Fruit fly (Drosophila melanogaster) whole organism, embryonic: ENCODE data around the gene CG17028.

Experiments used
- Abd-B ChIP-seq: fragments of 200-800 bp; sonication (Bioruptor generic); optimal IDR thresholded peaks from 2 replicates; lab custom pipeline; 2018; ENCODE audit warnings: missing biosample characterization, mild to moderate bottlenecking, missing genetic modification characterization, moderate library complexity
- B-H1 ChIP-seq: fragments of 200-800 bp; sonication (Bioruptor generic); IDR thresholded peaks from 3 replicates; pipeline ENCODE4 v1.3.6; 2022; ENCODE audit warnings: missing biosample characterization, missing genetic modification characterization
- CG10209 ChIP-seq: fragments of 200-800 bp; sonication (Bioruptor generic); optimal IDR thresholded peaks from 3 replicates; lab custom pipeline; 2017; ENCODE audit warnings: missing biosample characterization, mild to moderate bottlenecking, missing genetic modification characterization, missing genetic modification reagents
- CG10462 ChIP-seq: fragments of 200-800 bp; sonication (Bioruptor generic); optimal IDR thresholded peaks from 2 replicates; lab custom pipeline; 2016; ENCODE audit warnings: missing biosample characterization, missing genetic modification characterization
- CG13894 ChIP-seq: fragments of 200-800 bp; sonication (Bioruptor generic); optimal IDR thresholded peaks from 3 replicates; lab custom pipeline; 2018; ENCODE audit warnings: missing biosample characterization, mild to moderate bottlenecking, missing genetic modification characterization, moderate library complexity
- CG17328 ChIP-seq: fragments of 200-800 bp; sonication (Bioruptor generic); IDR thresholded peaks from 2 replicates; pipeline ENCODE4 v1.3.6; 2022; ENCODE audit warnings: missing biosample characterization, missing genetic modification characterization
- CG18619 ChIP-seq: fragments of 200-800 bp; sonication (Bioruptor generic); optimal IDR thresholded peaks from 3 replicates; lab custom pipeline; 2017; ENCODE audit warnings: missing biosample characterization, mild to moderate bottlenecking, missing genetic modification characterization
- CG2202 ChIP-seq: fragments of 200-800 bp; sonication (Bioruptor generic); optimal IDR thresholded peaks from 2 replicates; lab custom pipeline; 2018; ENCODE audit warnings: missing biosample characterization, mild to moderate bottlenecking, missing genetic modification characterization
- CG2678 ChIP-seq: fragments of 200-800 bp; sonication (Bioruptor generic); optimal IDR thresholded peaks from 3 replicates; lab custom pipeline; 2019; ENCODE audit warnings: missing biosample characterization, mild to moderate bottlenecking, missing genetic modification characterization, moderate library complexity
- CG2712 ChIP-seq: fragments of 200-800 bp; optimal IDR thresholded peaks from 3 replicates; lab custom pipeline; 2019; ENCODE audit warnings: missing biosample characterization, mild to moderate bottlenecking, missing genetic modification characterization, moderate library complexity
- CG34376 ChIP-seq: fragments of 200-800 bp; sonication (Bioruptor generic); optimal IDR thresholded peaks from 2 replicates; lab custom pipeline; 2018; ENCODE audit warnings: missing biosample characterization, mild to moderate bottlenecking, missing genetic modification characterization
- CG3838 ChIP-seq: fragments of 200-800 bp; sonication (Bioruptor generic); optimal IDR thresholded peaks from 3 replicates; lab custom pipeline; 2016; ENCODE audit warnings: missing biosample characterization, missing genetic modification characterization
- CG3995 ChIP-seq: fragments of 200-800 bp; sonication (Bioruptor generic); optimal IDR thresholded peaks from 3 replicates; lab custom pipeline; 2016; ENCODE audit warnings: missing biosample characterization, missing genetic modification characterization
- CG4328 ChIP-seq: fragments of 200-800 bp; sonication (Bioruptor generic); optimal IDR thresholded peaks from 3 replicates; lab custom pipeline; 2017; ENCODE audit warnings: missing biosample characterization, missing genetic modification reagents, missing genetic modification characterization
- CG4424 ChIP-seq: fragments of 200-800 bp; sonication (Bioruptor generic); optimal IDR thresholded peaks from 3 replicates; lab custom pipeline; 2016; ENCODE audit warnings: missing biosample characterization, missing genetic modification characterization
- CG8281 ChIP-seq: fragments of 200-800 bp; sonication (Bioruptor generic); optimal IDR thresholded peaks from 2 replicates; lab custom pipeline; 2018; ENCODE audit warnings: missing biosample characterization, mild to moderate bottlenecking, missing genetic modification characterization, moderate library complexity
- CG8478 ChIP-seq: fragments of >200 bp; optimal IDR thresholded peaks from 2 replicates; lab custom pipeline; 2018
- D ChIP-seq, 2 experiments: fragments of 200-800 bp in 1 of 2; fragments of >200 bp in 1 of 2; sonication (Bioruptor generic) in 1 of 2; optimal IDR thresholded peaks; 2 replicates in 1 of 2; 3 replicates in 1 of 2; lab custom pipeline; 2017; ENCODE audit warnings: mild to moderate bottlenecking in 1 of 2, missing biosample characterization in 1 of 2, missing genetic modification characterization in 1 of 2, missing genetic modification reagents in 1 of 2
- D19A ChIP-seq: fragments of 200-800 bp; optimal IDR thresholded peaks from 3 replicates; lab custom pipeline; 2019; ENCODE audit warnings: missing biosample characterization, mild to moderate bottlenecking, missing genetic modification characterization, moderate library complexity
- Dbx ChIP-seq: fragments of 200-800 bp; sonication (Bioruptor generic); IDR thresholded peaks from 3 replicates; pipeline ENCODE4 v1.3.6; 2022; ENCODE audit warnings: missing biosample characterization, missing genetic modification characterization
- Deaf1 ChIP-seq: fragments of 200-800 bp; optimal IDR thresholded peaks from 3 replicates; lab custom pipeline; 2019; ENCODE audit warnings: missing biosample characterization, mild to moderate bottlenecking, missing genetic modification characterization, moderate library complexity
- H15 ChIP-seq: fragments of 200-800 bp; sonication (Bioruptor generic); IDR thresholded peaks from 3 replicates; pipeline ENCODE4 v1.3.6; 2022; ENCODE audit warnings: missing biosample characterization, missing genetic modification characterization
- HHEX ChIP-seq: fragments of 200-800 bp; sonication (Bioruptor generic); optimal IDR thresholded peaks from 3 replicates; lab custom pipeline; 2017; ENCODE audit warnings: missing biosample characterization, mild to moderate bottlenecking, missing genetic modification characterization, missing genetic modification reagents
- MESR4 ChIP-seq: fragments of 200-800 bp; sonication (Bioruptor generic); optimal IDR thresholded peaks from 2 replicates; lab custom pipeline; 2018; ENCODE audit warnings: missing biosample characterization, mild to moderate bottlenecking, missing genetic modification characterization, moderate library complexity
- Mrtf ChIP-seq: fragments of 200-800 bp; sonication (Bioruptor generic); IDR thresholded peaks from 3 replicates; pipeline ENCODE4 v1.3.6; 2022; ENCODE audit warnings: missing biosample characterization, missing genetic modification characterization
- NfI ChIP-seq: fragments of 200-800 bp; sonication (Bioruptor generic); optimal IDR thresholded peaks from 3 replicates; lab custom pipeline; 2018; ENCODE audit warnings: missing biosample characterization, mild to moderate bottlenecking, missing genetic modification characterization, moderate library complexity
- Optix ChIP-seq: fragments of 200-800 bp; sonication (Bioruptor generic); IDR thresholded peaks from 3 replicates; pipeline ENCODE4 v1.3.6; 2022; ENCODE audit warnings: missing biosample characterization, missing genetic modification characterization
- Scr ChIP-seq: fragments of 200-800 bp; sonication (Bioruptor generic); IDR thresholded peaks from 2 replicates; pipeline ENCODE4 v1.3.6; 2022; ENCODE audit warnings: missing biosample characterization, missing genetic modification characterization; ENCODE audit not compliant: partially characterized antibody
- Six4 ChIP-seq: fragments of 200-800 bp; sonication (Bioruptor generic); optimal IDR thresholded peaks from 2 replicates; lab custom pipeline; 2016; ENCODE audit warnings: missing biosample characterization, missing genetic modification characterization
- Spps ChIP-seq: fragments of 200-800 bp; sonication (Bioruptor generic); optimal IDR thresholded peaks from 2 replicates; lab custom pipeline; 2018; ENCODE audit warnings: missing biosample characterization, mild to moderate bottlenecking, missing genetic modification characterization
- Taf1 ChIP-seq: fragments of 200-800 bp; sonication (Bioruptor generic); IDR thresholded peaks from 2 replicates; pipeline ENCODE4 v1.3.6; 2022; ENCODE audit warnings: missing biosample characterization, missing genetic modification characterization
- bowl ChIP-seq: fragments of 200-800 bp; sonication (Bioruptor generic); IDR thresholded peaks from 2 replicates; pipeline ENCODE4 v1.3.6; 2022; ENCODE audit warnings: missing biosample characterization, missing genetic modification characterization
- emc ChIP-seq: fragments of 200-800 bp; sonication (Bioruptor generic); optimal IDR thresholded peaks from 2 replicates; lab custom pipeline; 2016; ENCODE audit warnings: missing biosample characterization, missing genetic modification characterization
- exex ChIP-seq: fragments of 200-800 bp; sonication (Bioruptor generic); optimal IDR thresholded peaks from 4 replicates; lab custom pipeline; 2018; ENCODE audit warnings: missing biosample characterization, mild to moderate bottlenecking, missing genetic modification characterization, moderate library complexity
- inv ChIP-seq: fragments of 200-800 bp; sonication (Bioruptor generic); IDR thresholded peaks from 2 replicates; pipeline ENCODE4 v1.3.6; 2022; ENCODE audit warnings: missing biosample characterization, missing genetic modification characterization; ENCODE audit not compliant: partially characterized antibody
- jigr1 ChIP-seq: fragments of 200-800 bp; sonication (Bioruptor generic); IDR thresholded peaks from 3 replicates; pipeline ENCODE4 v1.3.6; 2022; ENCODE audit warnings: missing biosample characterization, missing genetic modification characterization
- klu ChIP-seq: fragments of 200-800 bp; sonication (Bioruptor generic); IDR thresholded peaks from 2 replicates; pipeline ENCODE4 v1.3.6; 2022; ENCODE audit warnings: missing biosample characterization, missing genetic modification characterization
- mld ChIP-seq: fragments of 200-800 bp; sonication (Bioruptor generic); IDR thresholded peaks from 3 replicates; pipeline ENCODE4 v1.3.6; 2022; ENCODE audit warnings: missing biosample characterization, missing genetic modification characterization; ENCODE audit not compliant: partially characterized antibody
- oc ChIP-seq: fragments of 200-800 bp; sonication (Bioruptor generic); optimal IDR thresholded peaks from 2 replicates; lab custom pipeline; 2018; ENCODE audit warnings: missing biosample characterization, mild to moderate bottlenecking, missing genetic modification characterization, moderate library complexity
- onecut ChIP-seq: fragments of 200-800 bp; sonication (Bioruptor generic); IDR thresholded peaks from 2 replicates; pipeline ENCODE4 v1.3.6; 2022; ENCODE audit warnings: missing biosample characterization, missing genetic modification characterization
- pros ChIP-seq: fragments of 200-800 bp; sonication (Bioruptor generic); optimal IDR thresholded peaks from 3 replicates; lab custom pipeline; 2019; ENCODE audit warnings: missing biosample characterization, mild to moderate bottlenecking, missing genetic modification characterization, moderate library complexity
- rib ChIP-seq: fragments of 200-800 bp; sonication (Bioruptor generic); IDR thresholded peaks from 2 replicates; pipeline ENCODE4 v1.3.6; 2022; ENCODE audit warnings: missing biosample characterization, missing genetic modification characterization
- ro ChIP-seq: fragments of 200-800 bp; sonication (Bioruptor generic); IDR thresholded peaks from 2 replicates; pipeline ENCODE4 v1.3.6; 2022; ENCODE audit warnings: missing biosample characterization, missing genetic modification characterization
- schlank ChIP-seq: fragments of 200-800 bp; sonication (Bioruptor generic); optimal IDR thresholded peaks from 2 replicates; lab custom pipeline; 2018; ENCODE audit warnings: missing biosample characterization, mild to moderate bottlenecking, missing genetic modification characterization
- stwl ChIP-seq: fragments of 200-800 bp; sonication (Bioruptor generic); optimal IDR thresholded peaks from 3 replicates; lab custom pipeline; 2018; ENCODE audit warnings: missing biosample characterization, mild to moderate bottlenecking, missing genetic modification characterization, moderate library complexity
- toy ChIP-seq: fragments of 200-800 bp; sonication (Bioruptor generic); IDR thresholded peaks from 2 replicates; pipeline ENCODE4 v1.3.6; 2022; ENCODE audit warnings: missing biosample characterization, missing genetic modification characterization
- trem ChIP-seq: fragments of 200-800 bp; optimal IDR thresholded peaks from 3 replicates; lab custom pipeline; 2019; ENCODE audit warnings: missing biosample characterization, mild to moderate bottlenecking, missing genetic modification characterization, moderate library complexity
- vnd ChIP-seq: fragments of 200-800 bp; sonication (Bioruptor generic); IDR thresholded peaks from 3 replicates; pipeline ENCODE4 v1.3.6; 2022; ENCODE audit warnings: missing biosample characterization, missing genetic modification characterization; ENCODE audit not compliant: partially characterized antibody
- zfh1 ChIP-seq: fragments of 200-800 bp; sonication (Bioruptor generic); IDR thresholded peaks from 3 replicates; pipeline ENCODE4 v1.3.6; 2022; ENCODE audit warnings: missing biosample characterization, missing genetic modification characterization

The CG17028 gene

DNA sequence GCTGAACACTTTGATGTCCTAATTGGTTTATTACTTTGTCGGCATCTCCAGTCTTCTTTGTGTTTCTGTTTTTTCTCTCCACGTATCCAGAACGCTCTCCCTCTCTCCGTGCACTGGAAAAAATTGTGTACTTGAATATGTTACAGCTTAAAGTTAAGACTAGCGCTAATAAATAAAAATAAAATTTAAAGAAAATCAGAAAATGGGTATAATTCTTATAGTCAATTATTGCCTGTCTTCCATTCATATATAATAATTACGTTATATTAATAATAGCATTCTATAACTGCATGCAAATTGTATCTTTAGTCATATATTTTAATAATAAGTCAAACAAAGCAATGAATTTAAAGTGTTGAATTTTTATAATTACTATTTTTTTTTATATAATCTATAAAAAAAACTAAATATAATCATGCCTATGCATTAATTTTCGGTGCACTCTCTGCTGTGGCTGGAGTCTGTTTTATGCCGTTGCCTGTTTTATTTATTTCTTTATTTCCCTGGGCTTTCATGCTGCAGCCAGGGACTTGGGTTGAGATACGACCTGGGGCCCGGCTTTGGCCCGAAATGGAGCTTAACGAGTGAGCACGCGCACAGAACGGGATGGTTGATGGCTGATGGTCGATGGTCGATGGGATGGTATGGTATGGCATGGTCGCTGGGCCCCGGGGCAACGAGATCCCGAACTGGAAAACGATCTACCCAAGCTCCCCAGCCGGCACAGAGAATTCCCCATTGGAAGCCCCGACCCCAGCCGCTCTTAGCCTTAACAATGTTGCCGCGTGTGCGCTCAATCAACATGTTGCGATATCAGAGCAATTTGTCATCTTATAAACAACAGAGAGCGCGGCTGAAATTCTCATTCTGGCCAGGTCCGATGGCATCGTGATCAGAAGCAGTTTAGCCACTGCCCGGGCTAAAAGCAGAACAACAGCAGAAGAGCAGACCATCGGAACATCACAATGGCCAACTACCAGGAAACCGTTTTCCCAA, 37.7 kb downstream of the CG17028 start (continued):
- TF ChIP-seq CG2202 (tag; lab: Kevin White, UChicago) (no peak), CG8478 (lab: Kevin White, UChicago) (no peak), CG3995 (GFP tag; lab: Kevin White, UChicago) (no peak), HHEX (GFP tag; lab: Kevin White, UChicago) (no peak), CG10462 (GFP tag; lab: Kevin White, UChicago) (no peak), mld (GFP tag; lab: Robert Waterston, UW) (no peak), bowl (GFP tag; lab: Robert Waterston, UW) (no peak), CG4424 (peak; percentile 11), schlank (no peak), Deaf1 (no peak), CG2678 (tag; lab: Kevin White, UChicago) (peak; percentile 19), klu (GFP tag; lab: Robert Waterston, UW) (no peak), CG4328 (no peak), CG10209 (GFP tag; lab: Kevin White, UChicago) (no peak), CG8281 (tag; lab: Kevin White, UChicago) (no peak), CG13894 (tag; lab: Kevin White, UChicago) (no peak), oc (tag; lab: Kevin White, UChicago) (no peak), CG18619 (GFP tag; lab: Kevin White, UChicago) (no peak), stwl (no peak), CG17328 (no peak), D19A (tag; lab: Kevin White, UChicago) (peak; percentile 51), emc (GFP tag; lab: Kevin White, UChicago) (no peak), Spps (peak; percentile 35), NfI (GFP tag; lab: Kevin White, UChicago) (no peak), Taf1 (GFP tag; lab: Robert Waterston, UW) (no peak), CG3838 (no peak), jigr1 (no peak), toy (GFP tag; lab: Robert Waterston, UW) (no peak), Mrtf (GFP tag; lab: Robert Waterston, UW) (no peak), Six4 (GFP tag; lab: Kevin White, UChicago) (peak; percentile 1), D (optimal IDR thresholded peaks at IDR 0.05; lab: Kevin White, UChicago) (no peak), D (GFP tag; optimal IDR thresholded peaks at IDR 0.05; lab: Kevin White, UChicago) (peak; percentile 5), pros (GFP tag; lab: Kevin White, UChicago) (no peak), CG34376 (no peak), onecut (GFP tag; lab: Robert Waterston, UW) (no peak), CG2712 (tag; lab: Kevin White, UChicago) (peak; percentile 79), exex (tag; lab: Kevin White, UChicago) (no peak), ro (GFP tag; lab: Robert Waterston, UW) (no peak), zfh1 (GFP tag; lab: Robert Waterston, UW) (no peak), trem (peak; percentile 55), B-H1 (GFP tag; lab: Robert Waterston, UW) (no peak), Dbx (GFP tag; lab: Robert Waterston, UW) (no peak), rib (GFP tag; lab: Robert Waterston, UW) (no peak), MESR4 (GFP tag; lab: Kevin White, UChicago) (no peak), inv (no peak), H15 (GFP tag; lab: Robert Waterston, UW) (no peak), Scr (GFP tag; lab: Robert Waterston, UW) (no peak), vnd (GFP tag; lab: Robert Waterston, UW) (no peak), Optix (no peak), Abd-B (GFP tag; lab: Kevin White, UChicago) (no peak)
